Fruit fly (Drosophila melanogaster): ENCODE measurements around the gene CG31717.

DNA sequence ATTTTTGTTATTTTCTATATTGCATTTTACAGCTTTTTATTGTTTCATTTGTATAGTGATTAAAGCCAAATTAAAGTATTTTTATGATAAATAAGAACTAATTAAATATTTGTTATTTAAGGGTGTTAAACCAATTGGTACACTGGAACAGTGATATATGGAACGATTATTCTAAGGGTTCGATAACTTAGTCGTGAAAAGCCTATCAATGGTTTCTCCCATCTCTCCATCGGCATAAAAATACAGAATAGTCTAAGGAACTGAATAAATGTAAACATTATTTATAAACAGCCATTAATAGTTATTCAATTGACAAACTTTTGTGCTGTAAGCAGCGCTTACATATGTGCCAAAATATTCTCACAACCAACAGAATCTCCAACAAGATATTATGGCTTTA lies 14.6 kb downstream of the CG31717 start, which contains the start of gene Mob3:
- TF ChIP-seq ovo (GFP tag; optimal IDR thresholded peaks at IDR 0.05) (no peak), cnc (optimal IDR thresholded peaks at IDR 0.05) (no peak), toe (GFP tag; optimal IDR thresholded peaks at IDR 0.05) (no peak), kay (GFP tag; ENCODE audit: borderline replicate concordance) (peak; percentile 41), cic (GFP tag; optimal IDR thresholded peaks at IDR 0.05) (no peak), pad (GFP tag; optimal IDR thresholded peaks at IDR 0.05) (no peak)

Measured in whole organism, adult.